Fruit fly (Drosophila melanogaster): ENCODE results near the gene Brf.

The Brf gene

dm6 chr3R:17401289-17401752 lies 10.2 kb upstream of the Brf start (continued):
- TF ChIP-seq lola (GFP tag; optimal IDR thresholded peaks at IDR 0.05) = peak in 1 of 3 experiments; percentile 88
- TF ChIP-seq seq (GFP tag; IDR thresholded peaks at IDR 0.05) = no peak
- TF ChIP-seq Optix (GFP tag; IDR thresholded peaks at IDR 0.05) = no peak
- TF ChIP-seq CG32767 (GFP tag; IDR thresholded peaks at IDR 0.05) = peak; percentile 23; the same call in 1 of the 2 replicates
- TF ChIP-seq CG6813 (GFP tag; optimal IDR thresholded peaks at IDR 0.05) = no peak
- no peak for TF ChIP-seq ttk (GFP tag; IDR thresholded peaks at IDR 0.05)
- TF ChIP-seq Antp (GFP tag; optimal IDR thresholded peaks at IDR 0.05) = peak; percentile 45
- peak; percentile 91 for TF ChIP-seq Sry-δ (GFP tag; optimal IDR thresholded peaks at IDR 0.05)
- peak; percentile 41 for TF ChIP-seq Chrac-16 (GFP tag; optimal IDR thresholded peaks at IDR 0.05)
- TF ChIP-seq slou (GFP tag; optimal IDR thresholded peaks at IDR 0.05) = peak; percentile 13
- 0 out of 3 replicates have a peak, but pooled peaks have one; percentile 44 for TF ChIP-seq CG11695 (GFP tag; IDR thresholded peaks at IDR 0.05)
- TF ChIP-seq Neu2 (GFP tag; optimal IDR thresholded peaks at IDR 0.05; ENCODE audit: borderline replicate concordance) = no peak
- no peak for TF ChIP-seq CG16815 (GFP tag; optimal IDR thresholded peaks at IDR 0.05)
- TF ChIP-seq phol (tag; optimal IDR thresholded peaks at IDR 0.05) = peak; percentile 34
- 0 out of 3 replicates have a peak, but pooled peaks have one; percentile 27 for TF ChIP-seq Aef1 (GFP tag; IDR thresholded peaks at IDR 0.05)
- no peak for TF ChIP-seq tll (GFP tag; optimal IDR thresholded peaks at IDR 0.05)
- TF ChIP-seq bab2 (GFP tag; optimal IDR thresholded peaks at IDR 0.05) = peak; percentile 37
- peak; percentile 62; the same call in 1 of the 2 replicates for TF ChIP-seq al (GFP tag; IDR thresholded peaks at IDR 0.05)
- TF ChIP-seq ham (GFP tag; IDR thresholded peaks at IDR 0.05) = no peak
- TF ChIP-seq stwl (tag; optimal IDR thresholded peaks at IDR 0.05) = peak; percentile 81
- TF ChIP-seq ERR (GFP tag; optimal IDR thresholded peaks at IDR 0.05) = peak; percentile 15
- peak; percentile 46 for TF ChIP-seq CG4282 (GFP tag; optimal IDR thresholded peaks at IDR 0.05)
- TF ChIP-seq lilli (GFP tag; optimal IDR thresholded peaks at IDR 0.05) = peak; percentile 83
- TF ChIP-seq CG14667 (GFP tag; IDR thresholded peaks at IDR 0.05) = no peak
- TF ChIP-seq dmrt11E (tag; optimal IDR thresholded peaks at IDR 0.05) = peak; percentile 15
- TF ChIP-seq CG7839 (tag; optimal IDR thresholded peaks at IDR 0.05) = peak; percentile 62
- TF ChIP-seq CG11723 (GFP tag; optimal IDR thresholded peaks at IDR 0.05) = no peak
- no peak for TF ChIP-seq crol (GFP tag; IDR thresholded peaks at IDR 0.05)
- TF ChIP-seq grn (GFP tag; optimal IDR thresholded peaks at IDR 0.05) = peak; percentile 76
- peak; percentile 11; the same call in 1 of the 3 replicates for TF ChIP-seq CG14050 (GFP tag; IDR thresholded peaks at IDR 0.05)
- no peak for TF ChIP-seq tin (GFP tag; optimal IDR thresholded peaks at IDR 0.05)
- no peak for TF ChIP-seq CG4424 (GFP tag; optimal IDR thresholded peaks at IDR 0.05)
- peak; percentile 72 for TF ChIP-seq Xbp1 (GFP tag; optimal IDR thresholded peaks at IDR 0.05)
- TF ChIP-seq Lim3 (GFP tag; IDR thresholded peaks at IDR 0.05) = no peak
- TF ChIP-seq CG31365 (tag; optimal IDR thresholded peaks at IDR 0.05) = no peak
- TF ChIP-seq CG2120 (GFP tag; optimal IDR thresholded peaks at IDR 0.05) = peak; percentile 86
- no peak for TF ChIP-seq onecut (GFP tag; IDR thresholded peaks at IDR 0.05)
- peak; percentile 69 for TF ChIP-seq rib (GFP tag; IDR thresholded peaks at IDR 0.05)
- no peak; the same call in 3 of the 4 replicates for TF ChIP-seq Gug (GFP tag; IDR thresholded peaks at IDR 0.05)
- TF ChIP-seq unc-4 (GFP tag; IDR thresholded peaks at IDR 0.05; ENCODE audit: partially characterized antibody) = peak; percentile 78
- peak; percentile 18 for TF ChIP-seq CG8388 (GFP tag; optimal IDR thresholded peaks at IDR 0.05)
- TF ChIP-seq CG18011 (GFP tag; optimal IDR thresholded peaks at IDR 0.05) = peak; percentile 52
- TF ChIP-seq Ada2b (GFP tag; IDR thresholded peaks at IDR 0.05) = peak; percentile 51; the same call in 1 of the 2 replicates
- peak; percentile 39 for TF ChIP-seq CG13624 (GFP tag; optimal IDR thresholded peaks at IDR 0.05)
- TF ChIP-seq CG7786 (GFP tag; optimal IDR thresholded peaks at IDR 0.05) = peak; percentile 54
- no peak for TF ChIP-seq Rx (GFP tag; IDR thresholded peaks at IDR 0.05)
- peak; percentile 22 for TF ChIP-seq CG1602 (GFP tag; optimal IDR thresholded peaks at IDR 0.05)
- TF ChIP-seq lmd (GFP tag; IDR thresholded peaks at IDR 0.05) = peak; percentile 27; the same call in 1 of the 2 replicates
- no peak for TF ChIP-seq CG7745 (tag; optimal IDR thresholded peaks at IDR 0.05)
- peak; percentile 13 for TF ChIP-seq CG7556 (GFP tag; optimal IDR thresholded peaks at IDR 0.05)
- TF ChIP-seq CG17802 (tag; optimal IDR thresholded peaks at IDR 0.05) = peak; percentile 66
